Worm (Caenorhabditis elegans) whole organism, midembryonic: ENCODE measurements around the gene btb-12.
"Not testable (repeated sequence)": the region's sequence is repeated elsewhere in the genome, so short reads cannot be mapped to it uniquely, and the experiment has no call there.

Experiments
- cog-1 ChIP-seq: sonication (generic microtip); optimal IDR thresholded peaks from 2 replicates; lab custom pipeline; 2016; ENCODE audit warnings: missing genetic modification characterization, missing compliant biosample characterization
- med-1 ChIP-seq: sonication (generic microtip); optimal IDR thresholded peaks from 2 replicates; lab custom pipeline; 2017; ENCODE audit warnings: missing genetic modification characterization, mild to moderate bottlenecking, missing compliant biosample characterization, antibody characterized with exemption, missing genetic modification reagents; ENCODE audit not compliant: insufficient read depth
- ref-1 ChIP-seq: fragments of 200-800 bp; sonication (Bioruptor generic); conservative IDR thresholded peaks from 2 replicates; pipeline ENCODE4 v1.3.6; 2022; ENCODE audit warnings: missing genetic modification reagents, missing genetic modification characterization, missing compliant biosample characterization
- ztf-29 ChIP-seq: fragments of 200-800 bp; sonication (Bioruptor generic); IDR thresholded peaks from 2 replicates; pipeline ENCODE4 v1.3.6; 2022; ENCODE audit warnings: missing genetic modification reagents, missing genetic modification characterization, missing compliant biosample characterization

DNA sequence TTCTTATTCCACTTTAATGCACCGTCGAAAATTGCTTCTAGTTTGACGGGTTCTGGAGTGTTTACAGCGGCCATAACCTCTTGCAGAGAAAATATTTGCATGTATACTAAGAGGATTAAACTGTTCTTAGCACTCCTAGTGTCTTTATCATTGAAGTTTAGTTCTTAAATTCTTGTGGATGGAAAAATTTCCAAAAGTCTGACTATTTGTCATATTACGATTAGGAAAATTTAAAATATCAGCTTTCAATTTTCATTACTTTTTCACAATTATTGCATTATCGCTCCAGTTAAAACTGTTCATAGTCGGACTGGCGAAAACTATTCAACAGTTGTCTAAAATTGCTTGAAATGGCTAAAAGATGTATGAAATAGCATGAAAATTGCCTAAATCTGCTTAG, 5.9 kb downstream of the btb-12 start, which contains the start of gene ZC204.13:
- not testable (repeated sequence) for TF ChIP-seq cog-1; ztf-29; med-1; ref-1 (GFP tag; lab: Robert Waterston, UW)
